Worm (Caenorhabditis elegans): ENCODE results near the gene zfp-2.

ce11 chrII:9544386-9544785 is 13.1 kb upstream of the zfp-2 start, which contains the start of gene sra-7:
- TF ChIP-seq flt-1 (GFP tag; IDR thresholded peaks at IDR 0.05) (no peak), klf-2 (GFP tag; conservative IDR thresholded peaks at IDR 0.05) (no peak), ztf-23 (GFP tag; IDR thresholded peaks at IDR 0.05) (no peak), T22C8.4 (GFP tag; IDR thresholded peaks at IDR 0.05) (no peak), ref-1 (GFP tag; conservative IDR thresholded peaks at IDR 0.05) (no peak), tab-1 (GFP tag; IDR thresholded peaks at IDR 0.05) (no peak), ztf-29 (GFP tag; IDR thresholded peaks at IDR 0.05) (no peak)
